Fruit fly (Drosophila melanogaster) S2 (cell line): ENCODE data around the gene CG13856.

ENCODE experiments used
- CG8478 ChIP-seq: fragments of >200 bp; optimal IDR thresholded peaks from 2 replicates; lab custom pipeline; 2018
- CTCF ChIP-seq, 2 experiments: fragments of >200 bp; optimal IDR thresholded peaks; 2 replicates each; lab custom pipeline; 2018

DNA sequence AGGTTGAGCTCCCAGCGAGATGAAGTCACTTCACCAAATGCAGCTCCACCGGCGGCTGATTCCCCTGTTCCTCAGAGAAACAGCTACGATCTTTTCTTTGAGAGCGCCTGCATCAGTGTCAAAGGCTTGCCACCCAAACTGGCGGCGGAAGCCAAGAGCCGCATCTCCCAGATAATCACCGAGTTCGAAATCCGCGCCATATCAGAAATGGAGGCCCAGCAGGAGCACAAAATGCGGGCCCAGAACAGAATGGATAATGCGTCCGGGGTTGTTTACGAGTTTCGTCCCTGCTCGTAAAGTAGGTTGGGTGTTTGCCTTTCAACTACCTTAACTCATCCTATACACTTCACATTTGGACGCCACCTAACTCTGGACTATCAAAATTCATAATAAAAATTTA lies 20.7 kb upstream of the CG13856 start, which contains the start of gene Gpdh3:
- TF ChIP-seq CG8478 (lab: Kevin White, UChicago) = no peak
- TF ChIP-seq CTCF (optimal IDR thresholded peaks at IDR 0.05; lab: Kevin White, UChicago) = no peak
